Worm (Caenorhabditis elegans): ENCODE results near the gene K06B9.6.

K06B9.6 gene

DNA sequence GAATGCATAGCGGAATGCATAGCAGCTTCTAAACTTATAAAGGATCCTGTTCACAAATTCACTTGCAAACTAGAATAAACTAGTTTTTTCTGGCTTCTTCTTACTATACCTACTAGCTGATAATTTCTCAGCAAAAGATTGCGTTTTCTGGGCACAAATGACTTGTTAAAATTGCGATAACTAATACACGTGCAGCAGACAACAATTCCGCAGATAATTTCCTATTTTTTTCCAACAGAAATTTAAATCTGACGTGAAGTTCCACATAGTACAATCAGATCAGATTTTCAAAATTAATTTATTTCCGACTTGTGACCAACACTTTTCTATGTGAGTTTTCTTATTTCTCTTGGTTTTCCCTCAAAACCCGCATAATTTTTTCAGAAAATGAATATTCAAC lies 32.2 kb downstream of the K06B9.6 start, which contains the start of gene scrm-8:
scrm-8 (plus strand) TSS at position 301 of the 400 bp plus-strand sequence.
- TF ChIP-seq egl-27 (tag; optimal IDR thresholded peaks at IDR 0.05) (no peak), zip-2 (tag; optimal IDR thresholded peaks at IDR 0.05) (no peak), fkh-10 (GFP tag; optimal IDR thresholded peaks at IDR 0.05) (no peak), nhr-11 (tag; optimal IDR thresholded peaks at IDR 0.05) (no peak), nhr-77 (tag; optimal IDR thresholded peaks at IDR 0.05) (no peak)

- TF ChIP-seq ceh-62 (tag; optimal IDR thresholded peaks at IDR 0.05) (no peak), ces-1 (GFP tag; optimal IDR thresholded peaks at IDR 0.05) (no peak), lin-15B (tag; optimal IDR thresholded peaks at IDR 0.05) (no peak), fkh-10 (GFP tag; optimal IDR thresholded peaks at IDR 0.05) (no peak), unc-39 (tag; optimal IDR thresholded peaks at IDR 0.05) (no peak), ceh-28 (tag; optimal IDR thresholded peaks at IDR 0.05) (no peak)
Observed at ce11 chrIV:4162121-4162520, 34.5 kb downstream of the K06B9.6 start, which contains the start of gene scrm-5. TSS of gene scrm-5 (plus strand) at chrIV:4162421.

DNA sequence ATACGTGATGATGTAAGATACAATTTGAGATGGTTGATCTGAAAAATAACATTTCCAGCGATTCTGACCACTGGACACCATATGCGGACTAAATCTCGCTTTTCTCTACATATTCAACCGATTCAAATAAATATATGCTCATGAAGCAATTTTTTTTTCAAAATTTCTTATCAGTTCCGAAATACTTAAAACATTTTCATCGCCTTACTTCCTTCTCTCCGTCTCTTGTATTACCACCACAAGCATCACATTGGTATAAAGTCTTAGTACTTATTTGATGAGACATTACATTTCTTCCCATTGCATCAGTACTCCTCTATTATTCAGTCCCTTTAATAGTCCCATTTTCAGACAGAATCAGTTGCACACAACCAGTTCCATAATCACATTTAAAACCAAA lies 42.0 kb downstream of the K06B9.6 start, which contains the start of gene K08D10.14:
K08D10.14 (plus strand) TSS at position 301 of the 400 bp plus-strand sequence.
- TF ChIP-seq Y75B8A.6 (GFP tag; IDR thresholded peaks at IDR 0.05), result no peak
- TF ChIP-seq F10B5.3 (tag; optimal IDR thresholded peaks at IDR 0.05), result no peak

- no peak for TF ChIP-seq lim-7 (GFP tag; IDR thresholded peaks at IDR 0.05)
- TF ChIP-seq hlh-11 (tag; optimal IDR thresholded peaks at IDR 0.05), result peak; percentile 1
- no peak for TF ChIP-seq nhr-237 (tag; optimal IDR thresholded peaks at IDR 0.05)
- peak; percentile 6 for TF ChIP-seq pqm-1 (tag; optimal IDR thresholded peaks at IDR 0.05)
- TF ChIP-seq F37D6.2 (tag; optimal IDR thresholded peaks at IDR 0.05), result no peak
- TF ChIP-seq ZK337.2 (GFP tag; IDR thresholded peaks at IDR 0.05), result no peak
- TF ChIP-seq egl-27 (tag; optimal IDR thresholded peaks at IDR 0.05), result no peak
- no peak for TF ChIP-seq nhr-10 (tag; optimal IDR thresholded peaks at IDR 0.05)
- no peak for TF ChIP-seq T26A8.4 (GFP tag; IDR thresholded peaks at IDR 0.05)
- TF ChIP-seq nhr-28 (tag; optimal IDR thresholded peaks at IDR 0.05), result peak; percentile 14
- no peak for TF ChIP-seq hlh-30 (tag; optimal IDR thresholded peaks at IDR 0.05; ENCODE audit: insufficient read depth)
- TF ChIP-seq lin-1 (GFP tag; IDR thresholded peaks at IDR 0.05), result no peak
- no peak for TF ChIP-seq tag-97 (GFP tag; IDR thresholded peaks at IDR 0.05)
- no peak for TF ChIP-seq dve-1 (tag; optimal IDR thresholded peaks at IDR 0.05; ENCODE audit: insufficient read depth)
- TF ChIP-seq spr-3 (GFP tag; optimal IDR thresholded peaks at IDR 0.05), result no peak
- TF ChIP-seq unc-130 (GFP tag; optimal IDR thresholded peaks at IDR 0.05), result no peak
- TF ChIP-seq snpc-4 (tag; optimal IDR thresholded peaks at IDR 0.05), result no peak
- TF ChIP-seq ama-1 (optimal IDR thresholded peaks at IDR 0.05), result no peak
- no peak for TF ChIP-seq unc-39 (tag; optimal IDR thresholded peaks at IDR 0.05)
Observed at ce11 chrIV:4152143-4152542, 44.5 kb downstream of the K06B9.6 start, which contains the start of the genes K08D10.10 and R07C12.1. TSS of gene K08D10.10 (plus strand) at chrIV:4152235. TSS of gene R07C12.1 (plus strand) at chrIV:4152456.

DNA sequence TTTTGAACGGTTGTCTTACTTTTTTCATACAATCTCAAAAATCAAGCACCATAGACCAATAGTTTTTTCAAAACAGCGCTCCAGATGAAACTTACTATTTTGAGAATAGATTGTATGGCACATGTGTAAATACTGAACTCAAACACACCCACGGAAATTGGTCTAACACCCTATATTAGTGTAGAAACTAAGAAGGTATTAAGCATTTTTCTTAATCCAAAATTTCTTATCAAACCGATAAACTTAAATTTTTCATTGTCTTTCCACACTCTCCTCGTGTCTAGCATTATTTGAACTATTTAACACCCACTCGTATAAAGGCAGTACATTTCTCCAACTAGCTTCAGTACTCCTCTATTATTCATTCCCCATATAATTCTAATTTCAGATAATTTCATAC lies 46.5 kb downstream of the K06B9.6 start:
- no peak for TF ChIP-seq ces-1 (GFP tag; optimal IDR thresholded peaks at IDR 0.05)
- no peak for TF ChIP-seq ceh-44 (GFP tag; IDR thresholded peaks at IDR 0.05)
- TF ChIP-seq aly-2 (tag; optimal IDR thresholded peaks at IDR 0.05), result no peak
- TF ChIP-seq mxl-2 (GFP tag; conservative IDR thresholded peaks at IDR 0.05), result no peak
- no peak for TF ChIP-seq php-3 (GFP tag; IDR thresholded peaks at IDR 0.05)
- TF ChIP-seq dmd-9 (GFP tag; IDR thresholded peaks at IDR 0.05), result no peak
- no peak for TF ChIP-seq nhr-77 (tag; optimal IDR thresholded peaks at IDR 0.05)
- TF ChIP-seq pqm-1 (tag; optimal IDR thresholded peaks at IDR 0.05), result peak; percentile 27
- no peak for TF ChIP-seq snpc-1.2 (GFP tag; IDR thresholded peaks at IDR 0.05)
- no peak for TF ChIP-seq F10B5.3 (tag; optimal IDR thresholded peaks at IDR 0.05)
- peak; percentile 16; the same call in 1 of the 2 replicates for TF ChIP-seq dmd-6 (GFP tag; IDR thresholded peaks at IDR 0.05)
